Fruit fly (Drosophila melanogaster): Measurements from ENCODE around the gene CG3078.

dm6 chrX:2301069-2301508, 41.4 kb upstream of the CG3078 start:
- TF ChIP-seq insv (optimal IDR thresholded peaks at IDR 0.05) (no peak), h (optimal IDR thresholded peaks at IDR 0.05) (no peak), Sin3A (optimal IDR thresholded peaks at IDR 0.05) (no peak), ttk (optimal IDR thresholded peaks at IDR 0.05) (no peak)
